Fruit fly (Drosophila melanogaster) whole organism, embryonic: ENCODE data around the gene ps.

Experiments
- Adf1 ChIP-seq: fragments of 200-800 bp; sonication (Bioruptor generic); IDR thresholded peaks from 2 replicates; pipeline ENCODE4 v1.3.6; 2022; ENCODE audit warnings: missing biosample characterization, missing genetic modification characterization
- BEAF-32 ChIP-seq: fragments of 200-800 bp; sonication (Bioruptor generic); optimal IDR thresholded peaks from 3 replicates; lab custom pipeline; 2017; ENCODE audit warnings: missing biosample characterization, missing genetic modification characterization, mild to moderate bottlenecking, moderate library complexity, missing genetic modification reagents
- Bteb2 ChIP-seq: fragments of 200-800 bp; sonication (Bioruptor generic); optimal IDR thresholded peaks from 2 replicates; lab custom pipeline; 2016; ENCODE audit warnings: missing biosample characterization, missing genetic modification characterization
- C15 ChIP-seq: fragments of 200-800 bp; sonication (Bioruptor generic); IDR thresholded peaks from 3 replicates; pipeline ENCODE4 v1.3.6; 2022; ENCODE audit warnings: missing biosample characterization, missing genetic modification characterization
- CG11247 ChIP-seq: fragments of 200-800 bp; sonication (Bioruptor generic); IDR thresholded peaks from 2 replicates; pipeline ENCODE4 v1.3.6; 2022; ENCODE audit warnings: missing biosample characterization, missing genetic modification characterization
- CG11456 ChIP-seq: fragments of 200-800 bp; sonication (Bioruptor generic); IDR thresholded peaks from 3 replicates; pipeline ENCODE4 v1.3.6; 2022; ENCODE audit warnings: missing biosample characterization, missing genetic modification characterization
- CG11723 ChIP-seq: fragments of 200-800 bp; sonication (Bioruptor generic); optimal IDR thresholded peaks from 2 replicates; lab custom pipeline; 2017; ENCODE audit warnings: missing biosample characterization, mild to moderate bottlenecking, missing genetic modification characterization
- CG13296 ChIP-seq: fragments of 200-800 bp; sonication (Bioruptor generic); optimal IDR thresholded peaks from 3 replicates; lab custom pipeline; 2018; ENCODE audit warnings: missing biosample characterization, mild to moderate bottlenecking, missing genetic modification characterization
- CG15479 ChIP-seq: fragments of 200-800 bp; sonication (Bioruptor generic); optimal IDR thresholded peaks from 3 replicates; lab custom pipeline; 2019; ENCODE audit warnings: missing biosample characterization, mild to moderate bottlenecking, missing genetic modification characterization, moderate library complexity
- CG2202 ChIP-seq: fragments of 200-800 bp; sonication (Bioruptor generic); optimal IDR thresholded peaks from 2 replicates; lab custom pipeline; 2018; ENCODE audit warnings: missing biosample characterization, mild to moderate bottlenecking, missing genetic modification characterization
- CG2678 ChIP-seq: fragments of 200-800 bp; sonication (Bioruptor generic); optimal IDR thresholded peaks from 3 replicates; lab custom pipeline; 2019; ENCODE audit warnings: missing biosample characterization, mild to moderate bottlenecking, missing genetic modification characterization, moderate library complexity
- CG2712 ChIP-seq: fragments of 200-800 bp; optimal IDR thresholded peaks from 3 replicates; lab custom pipeline; 2019; ENCODE audit warnings: missing biosample characterization, mild to moderate bottlenecking, missing genetic modification characterization, moderate library complexity
- CG30020 ChIP-seq: fragments of 200-800 bp; optimal IDR thresholded peaks from 2 replicates; lab custom pipeline; 2019; ENCODE audit warnings: missing biosample characterization, mild to moderate bottlenecking, missing genetic modification characterization, moderate library complexity
- CG32772 ChIP-seq: fragments of 200-800 bp; sonication (Bioruptor generic); IDR thresholded peaks from 2 replicates; pipeline ENCODE4 v1.3.6; 2022; ENCODE audit warnings: missing biosample characterization, missing genetic modification characterization
- CG42726 ChIP-seq: fragments of 200-800 bp; sonication (Bioruptor generic); IDR thresholded peaks from 2 replicates; pipeline ENCODE4 v1.3.6; 2022; ENCODE audit warnings: missing biosample characterization, missing genetic modification characterization; ENCODE audit not compliant: partially characterized antibody
- CG7928 ChIP-seq: fragments of 200-800 bp; sonication (Bioruptor generic); optimal IDR thresholded peaks from 2 replicates; lab custom pipeline; 2017; ENCODE audit warnings: missing biosample characterization, mild to moderate bottlenecking, missing genetic modification characterization
- CG8924 ChIP-seq: fragments of 200-800 bp; optimal IDR thresholded peaks from 3 replicates; lab custom pipeline; 2019; ENCODE audit warnings: missing biosample characterization, mild to moderate bottlenecking, missing genetic modification characterization, moderate library complexity
- CG9817 ChIP-seq: fragments of 200-800 bp; sonication (Bioruptor generic); optimal IDR thresholded peaks from 2 replicates; lab custom pipeline; 2018; ENCODE audit warnings: missing biosample characterization, mild to moderate bottlenecking, missing genetic modification characterization, moderate library complexity
- Dp ChIP-seq: fragments of 200-800 bp; sonication (Bioruptor generic); optimal IDR thresholded peaks from 2 replicates; lab custom pipeline; 2018; ENCODE audit warnings: missing biosample characterization, mild to moderate bottlenecking, missing genetic modification characterization, moderate library complexity
- ERR ChIP-seq: fragments of 200-800 bp; sonication (Bioruptor generic); optimal IDR thresholded peaks from 2 replicates; lab custom pipeline; 2016; ENCODE audit warnings: missing biosample characterization, missing genetic modification characterization
- HLH4C ChIP-seq: fragments of 200-800 bp; sonication (Bioruptor generic); IDR thresholded peaks from 3 replicates; pipeline ENCODE4 v1.3.6; 2022; ENCODE audit warnings: missing biosample characterization, missing genetic modification characterization; ENCODE audit not compliant: partially characterized antibody
- Hey ChIP-seq: fragments of 200-800 bp; sonication (Bioruptor generic); optimal IDR thresholded peaks from 3 replicates; lab custom pipeline; 2018; ENCODE audit warnings: missing biosample characterization, mild to moderate bottlenecking, missing genetic modification characterization
- Hmr ChIP-seq: fragments of 200-800 bp; sonication (Bioruptor generic); optimal IDR thresholded peaks from 3 replicates; lab custom pipeline; 2017; ENCODE audit warnings: mild to moderate bottlenecking, missing biosample characterization, missing genetic modification reagents, missing genetic modification characterization
- Hr39 ChIP-seq: fragments of >200 bp; optimal IDR thresholded peaks from 2 replicates; lab custom pipeline; 2017
- NC2β ChIP-seq: fragments of 200-800 bp; sonication (Bioruptor generic); optimal IDR thresholded peaks from 2 replicates; lab custom pipeline; 2016; ENCODE audit warnings: missing biosample characterization, missing genetic modification characterization
- Opbp ChIP-seq: fragments of 200-800 bp; sonication (Bioruptor generic); IDR thresholded peaks from 3 replicates; pipeline ENCODE4 v1.3.6; 2022; ENCODE audit warnings: missing biosample characterization, missing genetic modification characterization; ENCODE audit not compliant: partially characterized antibody
- Optix ChIP-seq: fragments of 200-800 bp; sonication (Bioruptor generic); IDR thresholded peaks from 3 replicates; pipeline ENCODE4 v1.3.6; 2022; ENCODE audit warnings: missing biosample characterization, missing genetic modification characterization
- Rfx ChIP-seq: fragments of 200-800 bp; sonication (Bioruptor generic); IDR thresholded peaks from 2 replicates; pipeline ENCODE4 v1.3.6; 2022; ENCODE audit warnings: missing biosample characterization, missing genetic modification characterization
- Vsx1 ChIP-seq: fragments of 200-800 bp; sonication (Bioruptor generic); optimal IDR thresholded peaks from 2 replicates; lab custom pipeline; 2017; ENCODE audit warnings: missing biosample characterization, mild to moderate bottlenecking, missing genetic modification characterization, missing genetic modification reagents
- YL-1 ChIP-seq: fragments of 200-800 bp; sonication (Bioruptor generic); optimal IDR thresholded peaks from 3 replicates; lab custom pipeline; 2017; ENCODE audit warnings: missing biosample characterization, mild to moderate bottlenecking, missing genetic modification characterization
- bcd ChIP-seq: fragments of 200-800 bp; sonication (Bioruptor generic); optimal IDR thresholded peaks from 2 replicates; lab custom pipeline; 2017; ENCODE audit warnings: missing biosample characterization, mild to moderate bottlenecking, missing genetic modification characterization
- btn ChIP-seq: fragments of 200-800 bp; sonication (Bioruptor generic); optimal IDR thresholded peaks from 2 replicates; lab custom pipeline; 2016; ENCODE audit warnings: missing biosample characterization, missing genetic modification characterization
- cas ChIP-seq: fragments of 200-800 bp; sonication (Bioruptor generic); IDR thresholded peaks from 2 replicates; pipeline ENCODE4 v1.3.6; 2022; ENCODE audit warnings: missing biosample characterization, missing genetic modification characterization
- chm ChIP-seq: fragments of 200-800 bp; sonication (Bioruptor generic); IDR thresholded peaks from 2 replicates; pipeline ENCODE4 v1.3.6; 2022; ENCODE audit warnings: missing biosample characterization, missing genetic modification characterization
- chn ChIP-seq: fragments of 200-800 bp; sonication (Bioruptor generic); optimal IDR thresholded peaks from 2 replicates; lab custom pipeline; 2016; ENCODE audit warnings: missing biosample characterization, missing genetic modification characterization
- croc ChIP-seq: fragments of 200-800 bp; sonication (Bioruptor generic); conservative IDR thresholded peaks from 3 replicates; pipeline ENCODE4 v1.3.6; 2022; ENCODE audit warnings: missing biosample characterization, missing genetic modification characterization
- da ChIP-seq: fragments of 200-800 bp; sonication (Bioruptor generic); optimal IDR thresholded peaks from 2 replicates; lab custom pipeline; 2016; ENCODE audit warnings: missing biosample characterization, missing genetic modification characterization
- disco-r ChIP-seq: fragments of 200-800 bp; sonication (Bioruptor generic); optimal IDR thresholded peaks from 2 replicates; lab custom pipeline; 2016; ENCODE audit warnings: missing biosample characterization, missing genetic modification characterization
- dmrt99B ChIP-seq: fragments of 200-800 bp; sonication (Bioruptor generic); optimal IDR thresholded peaks from 2 replicates; lab custom pipeline; 2018; ENCODE audit warnings: missing biosample characterization, mild to moderate bottlenecking, missing genetic modification characterization, moderate library complexity
- en ChIP-seq: fragments of 200-800 bp; sonication (Bioruptor generic); optimal IDR thresholded peaks from 2 replicates; lab custom pipeline; 2016; ENCODE audit warnings: missing biosample characterization, missing genetic modification characterization
- fd102C ChIP-seq: fragments of 200-800 bp; sonication (Bioruptor generic); optimal IDR thresholded peaks from 2 replicates; lab custom pipeline; 2018; ENCODE audit warnings: missing biosample characterization, mild to moderate bottlenecking, missing genetic modification characterization, moderate library complexity
- gem ChIP-seq: fragments of 200-800 bp; sonication (Bioruptor generic); optimal IDR thresholded peaks from 2 replicates; lab custom pipeline; 2019; ENCODE audit warnings: missing biosample characterization, mild to moderate bottlenecking, missing genetic modification characterization, moderate library complexity
- klu ChIP-seq: fragments of 200-800 bp; sonication (Bioruptor generic); IDR thresholded peaks from 2 replicates; pipeline ENCODE4 v1.3.6; 2022; ENCODE audit warnings: missing biosample characterization, missing genetic modification characterization
- pros ChIP-seq: fragments of 200-800 bp; sonication (Bioruptor generic); optimal IDR thresholded peaks from 3 replicates; lab custom pipeline; 2019; ENCODE audit warnings: missing biosample characterization, mild to moderate bottlenecking, missing genetic modification characterization, moderate library complexity
- ranshi ChIP-seq: fragments of 200-800 bp; sonication (Bioruptor generic); IDR thresholded peaks from 2 replicates; pipeline ENCODE4 v1.3.6; 2022; ENCODE audit warnings: missing biosample characterization, missing genetic modification characterization
- sima ChIP-seq: fragments of 200-800 bp; sonication (Bioruptor generic); optimal IDR thresholded peaks from 2 replicates; lab custom pipeline; 2016; ENCODE audit warnings: missing biosample characterization, missing genetic modification characterization
- sisA ChIP-seq: fragments of 200-800 bp; sonication (Bioruptor generic); IDR thresholded peaks from 2 replicates; pipeline ENCODE4 v1.3.6; 2022; ENCODE audit warnings: missing biosample characterization, missing genetic modification characterization
- tap ChIP-seq: fragments of 200-800 bp; optimal IDR thresholded peaks from 3 replicates; lab custom pipeline; 2019; ENCODE audit warnings: missing biosample characterization, mild to moderate bottlenecking, missing genetic modification characterization, moderate library complexity
- usp ChIP-seq: fragments of >200 bp; optimal IDR thresholded peaks from 2 replicates; lab custom pipeline; 2017; ENCODE audit warnings: missing biosample characterization, missing genetic modification characterization
- zen2 ChIP-seq: fragments of 200-800 bp; sonication (Bioruptor generic); IDR thresholded peaks from 3 replicates; pipeline ENCODE4 v1.3.6; 2022; ENCODE audit warnings: missing biosample characterization, missing genetic modification characterization; ENCODE audit not compliant: partially characterized antibody

The ps gene

dm6 chr3R:9401127-9401603, 16.6 kb upstream of the ps start, which contains the start of the genes RpL34b and CG8132 (continued):
- peak; percentile 97 for TF ChIP-seq chn
- TF ChIP-seq chm (GFP tag; lab: Robert Waterston, UW): peak; percentile 94
- TF ChIP-seq Hr39: no peak
- no peak for TF ChIP-seq usp (GFP tag; lab: Kevin White, UChicago)
- peak; percentile 77 for TF ChIP-seq CG7928
- peak; percentile 96 for TF ChIP-seq Bteb2 (GFP tag; lab: Kevin White, UChicago)
- TF ChIP-seq zen2: no peak
- TF ChIP-seq Adf1 (GFP tag; lab: Robert Waterston, UW): peak; percentile 79
- peak; percentile 94 for TF ChIP-seq klu
- TF ChIP-seq en (GFP tag; lab: Kevin White, UChicago): peak; percentile 86
- TF ChIP-seq Optix: peak; percentile 86
- TF ChIP-seq CG2712 (tag; lab: Kevin White, UChicago): peak; percentile 97
- peak; percentile 100 for TF ChIP-seq Opbp (GFP tag; lab: Robert Waterston, UW)
- peak; percentile 98 for TF ChIP-seq Hmr (GFP tag; lab: Kevin White, UChicago)
- TF ChIP-seq cas (GFP tag; lab: Robert Waterston, UW): peak; percentile 86
- peak; percentile 98 for TF ChIP-seq NC2β (GFP tag; lab: Kevin White, UChicago)
- peak; percentile 91 for TF ChIP-seq Vsx1 (GFP tag; lab: Kevin White, UChicago)
- peak; percentile 89 for TF ChIP-seq tap (tag; lab: Kevin White, UChicago)
- peak; percentile 95 for TF ChIP-seq CG2678 (tag; lab: Kevin White, UChicago)
- TF ChIP-seq CG11456: peak; percentile 99
- TF ChIP-seq CG2202: peak; percentile 93
- peak; percentile 94 for TF ChIP-seq C15
- peak; percentile 95 for TF ChIP-seq CG8924 (tag; lab: Kevin White, UChicago)
- TF ChIP-seq sima: peak; percentile 75
- TF ChIP-seq da (GFP tag; lab: Kevin White, UChicago): peak; percentile 95
- peak; percentile 55 for TF ChIP-seq CG15479 (GFP tag; lab: Kevin White, UChicago)
- TF ChIP-seq YL-1 (GFP tag; lab: Kevin White, UChicago): peak; percentile 100
- peak; percentile 91 for TF ChIP-seq ERR (GFP tag; lab: Kevin White, UChicago)
- peak; percentile 91 for TF ChIP-seq fd102C (GFP tag; lab: Kevin White, UChicago)
- TF ChIP-seq HLH4C (GFP tag; lab: Robert Waterston, UW): peak; percentile 19; the same call in 1 of the 3 replicates
- peak; percentile 93 for TF ChIP-seq ranshi
- TF ChIP-seq pros (GFP tag; lab: Kevin White, UChicago): peak; percentile 53
- TF ChIP-seq sisA (GFP tag; lab: Robert Waterston, UW): peak; percentile 96
- TF ChIP-seq CG9817 (tag; lab: Kevin White, UChicago): peak; percentile 98
- peak; percentile 97 for TF ChIP-seq CG13296
- TF ChIP-seq BEAF-32: peak; percentile 70
- peak; percentile 95 for TF ChIP-seq Hey
- peak; percentile 79 for TF ChIP-seq CG30020 (tag; lab: Kevin White, UChicago)
- TF ChIP-seq dmrt99B (tag; lab: Kevin White, UChicago): peak; percentile 91
- TF ChIP-seq Rfx: peak; percentile 99
- TF ChIP-seq Dp (GFP tag; lab: Kevin White, UChicago): peak; percentile 59
- TF ChIP-seq gem (tag; lab: Kevin White, UChicago): peak; percentile 98
- TF ChIP-seq btn (GFP tag; lab: Kevin White, UChicago): peak; percentile 55
- peak; percentile 96 for TF ChIP-seq CG32772 (GFP tag; lab: Robert Waterston, UW)
- TF ChIP-seq disco-r (GFP tag; lab: Kevin White, UChicago): peak; percentile 95
- peak; percentile 91 for TF ChIP-seq CG11723 (GFP tag; lab: Kevin White, UChicago)
- TF ChIP-seq CG42726 (GFP tag; lab: Robert Waterston, UW): peak; percentile 48; the same call in 1 of the 2 replicates
- TF ChIP-seq CG11247 (GFP tag; lab: Robert Waterston, UW): peak; percentile 97
- TF ChIP-seq croc: peak; percentile 87
- TF ChIP-seq bcd: peak; percentile 97
